Worm (Caenorhabditis elegans): Measurements from ENCODE around the gene best-1.

The best-1 gene

ce11 chrIV:13096778-13097177 is 12.8 kb downstream of the best-1 start:
- TF ChIP-seq unc-62 (GFP tag; optimal IDR thresholded peaks at IDR 0.05), result no peak

- no peak for TF ChIP-seq unc-62 (GFP tag; optimal IDR thresholded peaks at IDR 0.05)
These were observed 14.1 kb downstream of the best-1 start, which contains the start of gene rfc-3 for ce11 chrIV:13095462-13095861. Gene rfc-3, plus strand, starts transcription at chrIV:13095762.

DNA sequence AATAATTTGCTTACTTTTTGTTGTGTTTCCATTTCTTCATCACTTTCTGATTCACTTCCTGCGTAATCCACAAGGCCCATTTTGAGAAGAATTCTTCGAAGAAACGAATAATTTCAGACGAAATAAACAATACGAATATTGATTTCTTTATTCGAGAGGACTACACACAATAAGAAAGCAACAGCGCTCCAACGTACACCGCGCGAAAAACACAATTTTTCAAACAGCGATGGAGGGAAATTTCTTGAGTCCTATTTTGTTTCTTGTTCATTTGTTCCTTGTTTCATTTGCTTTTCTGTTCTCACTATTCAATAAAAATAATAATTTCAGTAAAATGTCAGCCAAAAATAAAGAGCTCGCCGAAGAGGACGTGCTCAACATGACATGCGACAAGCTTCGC is 15.9 kb downstream of the best-1 start, which contains the start of the genes prcc-1 and C39E9.12:
prcc-1 (minus strand) TSS at position 119 of the 400 bp plus-strand sequence.
C39E9.12 (plus strand) TSS at position 331 of the 400 bp plus-strand sequence.
- TF ChIP-seq unc-62 (GFP tag; optimal IDR thresholded peaks at IDR 0.05), result no peak

DNA sequence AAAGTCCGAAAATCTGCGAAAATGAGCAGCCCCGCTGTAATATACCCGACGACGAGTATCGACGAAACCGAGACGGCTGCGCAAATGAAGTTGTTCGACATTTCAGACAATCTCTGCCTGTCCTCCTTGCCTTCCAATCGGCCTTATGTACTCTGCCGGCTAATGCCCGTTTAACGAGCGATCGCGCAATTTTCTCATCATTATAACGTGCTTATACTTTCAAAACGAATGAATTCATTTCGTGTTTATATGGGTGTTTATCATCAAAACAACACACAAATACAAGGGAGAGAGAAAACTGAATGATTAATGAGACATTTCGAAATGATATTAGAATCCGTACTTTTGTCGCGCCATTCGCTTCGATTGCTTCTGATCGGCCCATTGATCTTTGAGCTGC is 18.6 kb downstream of the best-1 start, which contains the start of gene col-132:
col-132 (minus strand) TSS at position 101 of the 400 bp plus-strand sequence.
- TF ChIP-seq unc-62 (GFP tag; optimal IDR thresholded peaks at IDR 0.05), result no peak

DNA sequence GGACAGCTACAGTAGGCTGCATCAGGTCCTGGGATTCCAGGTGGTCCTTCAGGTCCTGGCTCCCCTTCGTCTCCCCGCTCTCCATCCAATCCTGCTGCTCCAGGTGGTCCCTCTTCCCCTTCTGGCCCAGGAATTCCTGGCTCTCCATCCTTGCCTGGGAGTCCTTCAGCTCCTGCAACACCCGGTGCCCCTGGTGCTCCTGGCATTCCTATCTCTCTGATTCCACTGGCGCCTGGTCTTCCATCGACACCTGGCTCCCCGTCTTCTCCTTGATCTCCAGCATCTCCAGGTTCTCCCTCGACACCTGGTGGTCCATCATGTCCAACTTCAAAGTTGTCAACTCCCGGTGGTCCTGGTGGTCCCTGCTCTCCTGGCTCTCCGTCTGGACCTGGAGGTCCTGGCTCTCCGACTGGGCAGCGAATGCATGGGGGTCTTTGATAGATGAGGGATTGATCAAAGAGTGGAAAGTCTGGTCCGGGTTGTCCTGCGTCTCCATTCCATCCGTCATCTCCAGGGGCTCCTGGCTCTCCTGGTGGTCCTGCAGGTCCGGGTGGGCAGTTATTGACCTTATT is 19.8 kb downstream of the best-1 start:
- TF ChIP-seq unc-62 (GFP tag; optimal IDR thresholded peaks at IDR 0.05), result no peak

DNA sequence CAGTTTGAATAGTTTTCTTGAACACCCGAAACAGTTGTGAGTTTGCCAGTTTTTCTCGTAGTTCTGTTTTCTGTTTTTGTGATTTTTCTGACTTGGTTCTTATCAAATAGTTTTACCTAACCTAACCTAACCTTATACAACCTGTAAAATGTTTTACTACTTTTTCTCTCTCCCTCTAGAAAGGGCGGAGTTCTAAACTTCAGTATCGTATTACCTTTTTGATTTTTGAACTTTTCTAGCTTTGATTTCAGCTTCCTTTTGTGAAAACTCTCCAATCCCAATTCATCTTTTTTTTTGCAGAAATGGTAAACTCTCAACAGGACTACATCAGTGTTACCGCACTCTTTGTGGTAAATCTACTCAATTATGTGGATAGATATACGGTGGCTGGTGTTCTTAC is 22.9 kb downstream of the best-1 start, which contains the start of gene spin-2:
spin-2 (plus strand) TSS at position 301 of the 400 bp plus-strand sequence.
- TF ChIP-seq unc-62 (GFP tag; optimal IDR thresholded peaks at IDR 0.05), result no peak

DNA sequence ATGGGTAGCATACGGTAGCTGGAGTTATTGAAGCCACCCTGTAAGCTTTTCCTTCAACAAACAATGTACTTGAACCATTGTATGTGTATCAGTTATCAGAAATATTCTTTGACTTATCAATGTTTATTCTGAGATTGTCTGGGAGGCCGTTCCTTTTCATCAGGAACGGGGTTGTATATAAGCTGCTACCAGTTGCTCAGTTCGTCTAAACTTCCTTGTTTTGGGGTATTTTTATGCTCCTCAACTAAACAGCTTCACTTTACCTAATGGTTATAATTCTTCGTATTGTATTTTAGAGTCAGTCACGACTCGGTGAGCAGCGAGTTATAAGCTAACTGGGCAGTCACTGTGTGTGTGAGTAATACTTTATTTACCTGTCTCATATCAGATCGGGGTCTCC is 23.9 kb downstream of the best-1 start:
- no peak for TF ChIP-seq unc-62 (GFP tag; optimal IDR thresholded peaks at IDR 0.05)

- TF ChIP-seq unc-62 (GFP tag; optimal IDR thresholded peaks at IDR 0.05), result no peak
These were observed 26.5 kb downstream of the best-1 start for ce11 chrIV:13082836-13083763.

DNA sequence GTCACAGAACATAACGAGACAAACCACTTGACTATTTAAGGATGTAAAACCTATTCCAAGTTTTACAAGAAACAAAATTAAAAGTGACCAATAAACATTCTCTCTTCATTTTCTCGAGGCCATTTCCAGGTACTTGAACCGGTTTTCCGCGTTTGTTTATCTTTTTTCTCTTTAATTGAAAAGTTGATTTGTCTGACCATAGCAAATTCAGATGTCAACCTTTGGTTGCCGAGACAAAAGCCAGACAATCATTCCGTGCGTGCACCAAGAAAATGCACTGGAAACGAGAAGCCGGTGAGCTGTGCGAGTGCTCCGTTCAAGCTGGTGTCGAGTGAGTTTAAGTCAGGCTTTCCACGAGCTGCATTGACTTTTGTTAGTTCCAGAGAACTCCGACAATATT is 27.5 kb downstream of the best-1 start:
- no peak for TF ChIP-seq unc-62 (GFP tag; optimal IDR thresholded peaks at IDR 0.05)

- no peak for TF ChIP-seq unc-62 (GFP tag; optimal IDR thresholded peaks at IDR 0.05)
These were observed 28.7 kb downstream of the best-1 start for ce11 chrIV:13080861-13081260.

ce11 chrIV:13080185-13080584 is 29.4 kb downstream of the best-1 start:
- TF ChIP-seq unc-62 (GFP tag; optimal IDR thresholded peaks at IDR 0.05), result no peak

DNA sequence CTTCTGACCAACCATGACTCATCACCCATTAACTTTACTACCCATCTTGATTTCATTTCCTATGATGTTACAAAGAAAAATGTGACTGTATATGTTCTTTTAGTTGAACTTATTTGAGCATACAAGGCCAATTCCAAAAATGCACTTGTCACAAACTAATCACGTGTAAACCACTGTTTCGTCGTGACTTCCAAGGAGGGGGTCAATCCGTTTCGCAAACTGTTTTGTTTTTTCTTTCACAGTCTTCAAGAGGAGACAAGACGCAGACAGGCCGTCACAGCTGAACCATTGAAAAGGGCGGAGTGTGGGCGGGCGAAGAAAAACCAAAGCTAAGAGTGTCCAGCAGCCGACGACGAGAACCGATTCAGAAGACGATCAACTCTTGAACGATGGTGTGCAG is 30.5 kb downstream of the best-1 start, which contains the start of gene C39E9.8:
C39E9.8 (plus strand) TSS at position 328 of the 400 bp plus-strand sequence.
- TF ChIP-seq unc-62 (GFP tag; optimal IDR thresholded peaks at IDR 0.05), result no peak

DNA sequence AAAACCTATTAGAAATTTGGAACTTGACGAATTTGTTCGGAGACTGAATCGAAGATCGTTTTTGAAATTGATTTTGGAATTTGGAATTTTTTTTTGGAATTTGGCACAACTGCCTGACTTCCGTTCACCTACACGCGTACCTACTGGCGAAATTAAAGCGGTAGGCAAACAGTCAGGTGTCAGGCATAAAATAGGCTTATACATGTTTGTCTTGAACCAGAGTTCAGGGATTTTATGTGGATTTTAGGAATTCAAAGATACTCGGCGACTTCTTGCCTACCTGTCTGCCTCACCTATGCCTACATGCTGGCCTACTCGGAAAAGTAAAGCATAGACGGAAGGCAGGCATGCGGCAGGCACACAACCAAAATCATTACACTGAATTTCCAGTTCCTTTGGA is 31.2 kb downstream of the best-1 start:
- no peak for TF ChIP-seq unc-62 (GFP tag; optimal IDR thresholded peaks at IDR 0.05)

DNA sequence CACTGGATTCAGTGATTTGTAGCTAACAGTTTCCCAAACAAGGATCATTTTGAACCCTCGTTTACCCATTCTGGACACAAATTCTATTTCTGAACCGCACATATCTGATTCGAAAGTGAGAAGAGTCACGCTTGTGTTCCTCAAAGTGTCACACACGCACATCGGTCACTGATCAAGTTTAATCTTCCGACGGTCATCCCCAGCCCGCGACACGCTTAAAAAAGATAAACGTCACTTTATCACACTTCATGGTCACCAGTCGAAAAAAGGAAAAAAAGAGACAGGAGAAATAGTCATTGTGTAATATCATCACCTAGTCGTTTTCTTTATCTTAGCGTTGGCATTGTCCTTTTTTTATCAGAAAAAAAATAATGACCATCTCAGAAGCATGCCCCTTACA is 31.9 kb downstream of the best-1 start:
- no peak for TF ChIP-seq unc-62 (GFP tag; optimal IDR thresholded peaks at IDR 0.05)

ce11 chrIV:13076620-13077019 is 33.0 kb downstream of the best-1 start, which contains the start of gene C39E9.7:
Gene C39E9.7, minus strand, starts transcription at chrIV:13076720.
- no peak for TF ChIP-seq unc-62 (GFP tag; optimal IDR thresholded peaks at IDR 0.05)

ce11 chrIV:13075625-13076252 is 33.8 kb downstream of the best-1 start:
- TF ChIP-seq unc-62 (GFP tag; optimal IDR thresholded peaks at IDR 0.05), result no peak
